Worm (Caenorhabditis elegans) whole organism, young adult: ENCODE results near the gene spt-4.

ENCODE experiments used
- B0035.1 ChIP-seq: sonication (generic microtip); optimal IDR thresholded peaks from 2 replicates; lab custom pipeline; 2016; ENCODE audit warnings: missing genetic modification characterization, mild to moderate bottlenecking, missing compliant biosample characterization, missing genotype, missing genetic modification reagents
- ZK185.1 ChIP-seq: sonication (generic microtip); optimal IDR thresholded peaks from 2 replicates; lab custom pipeline; 2016; ENCODE audit warnings: mild to moderate bottlenecking, missing genetic modification characterization, missing compliant biosample characterization; ENCODE audit not compliant: poor library complexity, severe bottlenecking
- ama-1 ChIP-seq, 3 experiments: fragments of 150-350 bp in 1 of 3; sonication (generic microtip) in 2 of 3; optimal IDR thresholded peaks; 2 replicates each; lab custom pipeline; 2014 to 2018; ENCODE audit warnings: missing biosample characterization in 2 of 3, missing genetic modification characterization in 2 of 3, missing genetic modification reagents in 2 of 3
- dox-1 ChIP-seq: fragments of 200-800 bp; sonication (Bioruptor generic); IDR thresholded peaks from 2 replicates; pipeline ENCODE4 v1.3.6; 2022; ENCODE audit warnings: missing genetic modification reagents, missing genetic modification characterization, missing compliant biosample characterization
- efl-1 ChIP-seq: fragments of 150-350 bp; optimal IDR thresholded peaks from 2 replicates; lab custom pipeline; 2014; ENCODE audit warnings: missing biosample characterization, missing genetic modification reagents, missing genetic modification characterization
- lin-26 ChIP-seq: fragments of 200-800 bp; sonication (Bioruptor generic); IDR thresholded peaks from 2 replicates; pipeline ENCODE4 v1.3.6; 2022; ENCODE audit warnings: missing genetic modification reagents, missing genetic modification characterization, missing compliant biosample characterization
- pha-4 ChIP-seq: fragments of 150-350 bp; sonication (generic microtip); optimal IDR thresholded peaks from 2 replicates; lab custom pipeline; 2014; ENCODE audit warnings: missing biosample characterization, missing genetic modification reagents, missing genetic modification characterization
- sdz-38 ChIP-seq: sonication (generic microtip); optimal IDR thresholded peaks from 2 replicates; lab custom pipeline; 2016; ENCODE audit warnings: missing genotype, missing genetic modification characterization, missing compliant biosample characterization
- snpc-4 ChIP-seq, 5 experiments: fragments of 150-350 bp in 1 of 5; sonication (generic microtip) in 4 of 5; optimal IDR thresholded peaks; 2 replicates each; lab custom pipeline; 2014 to 2018; ENCODE audit warnings: missing genetic modification characterization in 5 of 5, missing biosample characterization in 3 of 5, antibody characterized with exemption in 2 of 5, mild to moderate bottlenecking in 2 of 5, missing compliant biosample characterization in 2 of 5, missing genotype in 2 of 5, moderate library complexity in 2 of 5, missing genetic modification reagents in 1 of 5
- unc-62 ChIP-seq: fragments of 150-350 bp; optimal IDR thresholded peaks from 2 replicates; lab custom pipeline; 2014; ENCODE audit warnings: missing biosample characterization, missing genetic modification reagents, missing genetic modification characterization
- ztf-28 ChIP-seq: fragments of 200-800 bp; sonication (Bioruptor generic); IDR thresholded peaks from 2 replicates; pipeline ENCODE4 v1.3.6; 2022; ENCODE audit warnings: missing genetic modification reagents, missing genetic modification characterization, missing compliant biosample characterization

- TF ChIP-seq dox-1 (GFP tag; lab: Robert Waterston, UW) (no peak), sdz-38 (tag; lab: Kevin White, UChicago) (no peak), ZK185.1 (tag; lab: Kevin White, UChicago) (no peak), ama-1 (optimal IDR thresholded peaks at IDR 0.05; lab: Kevin White, UChicago) (no peak), ama-1 (GFP tag; optimal IDR thresholded peaks at IDR 0.05; lab: Kevin White, UChicago) (no peak), efl-1 (GFP tag; lab: Kevin White, UChicago) (no peak), B0035.1 (no peak), unc-62 (GFP tag; lab: Kevin White, UChicago) (no peak), snpc-4 (GFP tag; optimal IDR thresholded peaks at IDR 0.05; lab: Kevin White, UChicago) (no peak), snpc-4 (tag; optimal IDR thresholded peaks at IDR 0.05; lab: Kevin White, UChicago) (no peak), lin-26 (GFP tag; lab: Robert Waterston, UW) (no peak), pha-4 (tag; lab: Kevin White, UChicago) (no peak), ztf-28 (GFP tag; lab: Robert Waterston, UW) (no peak)
Observed at ce11 chrIII:31600-31999, 38.0 kb downstream of the spt-4 start.
